Fruit fly (Drosophila melanogaster): ENCODE measurements around the gene CG5196.

Gene CG5196

dm6 chr3R:12448889-12449314 is 40.8 kb downstream of the CG5196 start, which contains the start of gene CG18549 (continued):
- TF ChIP-seq CG34406 (GFP tag; optimal IDR thresholded peaks at IDR 0.05): peak; percentile 100
- peak; percentile 100 for TF ChIP-seq CG6854 (GFP tag; optimal IDR thresholded peaks at IDR 0.05)
- TF ChIP-seq Blimp-1 (GFP tag; optimal IDR thresholded peaks at IDR 0.05): peak; percentile 99
- TF ChIP-seq net (GFP tag; optimal IDR thresholded peaks at IDR 0.05): peak; percentile 100
- TF ChIP-seq CG10669 (GFP tag; optimal IDR thresholded peaks at IDR 0.05): peak; percentile 100
- peak; percentile 100 for TF ChIP-seq CG6163 (GFP tag; IDR thresholded peaks at IDR 0.05)
- peak; percentile 99 for TF ChIP-seq achi (GFP tag; optimal IDR thresholded peaks at IDR 0.05)
- peak; percentile 100 for TF ChIP-seq CG31627 (GFP tag; optimal IDR thresholded peaks at IDR 0.05)
- TF ChIP-seq fd85E (GFP tag; optimal IDR thresholded peaks at IDR 0.05): peak; percentile 98
- TF ChIP-seq pdm3 (GFP tag; optimal IDR thresholded peaks at IDR 0.05): peak; percentile 100
- peak; percentile 100 for TF ChIP-seq dac (GFP tag; optimal IDR thresholded peaks at IDR 0.05)
- TF ChIP-seq Hr39 (GFP tag; optimal IDR thresholded peaks at IDR 0.05): peak; percentile 100
- peak; percentile 100 for TF ChIP-seq cyc (GFP tag; optimal IDR thresholded peaks at IDR 0.05)
- peak; percentile 100 for TF ChIP-seq spab (GFP tag; optimal IDR thresholded peaks at IDR 0.05)
- TF ChIP-seq Ets21C (GFP tag; optimal IDR thresholded peaks at IDR 0.05): peak; percentile 99
- peak; percentile 100 for TF ChIP-seq Eip93F (GFP tag; optimal IDR thresholded peaks at IDR 0.05)
- TF ChIP-seq CG16779 (tag; optimal IDR thresholded peaks at IDR 0.05): peak; percentile 99
- peak; percentile 100 for TF ChIP-seq Hr4 (GFP tag; optimal IDR thresholded peaks at IDR 0.05)
- TF ChIP-seq Gug (GFP tag; IDR thresholded peaks at IDR 0.05): peak; percentile 100
- TF ChIP-seq Sox102F (GFP tag; optimal IDR thresholded peaks at IDR 0.05): peak; percentile 100
- TF ChIP-seq CG11902 (GFP tag; optimal IDR thresholded peaks at IDR 0.05): peak; percentile 99
- peak; percentile 100 for TF ChIP-seq ss (GFP tag; optimal IDR thresholded peaks at IDR 0.05)
- peak; percentile 99 to 100 for TF ChIP-seq salr (GFP tag; optimal IDR thresholded peaks at IDR 0.05)
- peak; percentile 100 for TF ChIP-seq CG1621 (tag; optimal IDR thresholded peaks at IDR 0.05)
- TF ChIP-seq svp (GFP tag): peak; percentile 100
- peak; percentile 100 for TF ChIP-seq CG9139 (GFP tag; optimal IDR thresholded peaks at IDR 0.05)
- peak; percentile 100 for TF ChIP-seq CG6276 (GFP tag; optimal IDR thresholded peaks at IDR 0.05)
- TF ChIP-seq Ets96B (tag; optimal IDR thresholded peaks at IDR 0.05): peak; percentile 100
- peak; percentile 100 for TF ChIP-seq Sox14 (GFP tag; optimal IDR thresholded peaks at IDR 0.05)

dm6 chr3R:12449617-12450242 is 41.6 kb downstream of the CG5196 start:
- no peak for TF ChIP-seq Hr38 (GFP tag; optimal IDR thresholded peaks at IDR 0.05)
- no peak for TF ChIP-seq Hr39 (GFP tag; optimal IDR thresholded peaks at IDR 0.05)
- no peak for TF ChIP-seq Smox (GFP tag; optimal IDR thresholded peaks at IDR 0.05)
- no peak for TF ChIP-seq CG16779 (tag; optimal IDR thresholded peaks at IDR 0.05)
- no peak for TF ChIP-seq CG7368 (GFP tag; optimal IDR thresholded peaks at IDR 0.05)
- no peak for TF ChIP-seq topi (GFP tag; optimal IDR thresholded peaks at IDR 0.05)
- no peak for TF ChIP-seq CG31627 (GFP tag; optimal IDR thresholded peaks at IDR 0.05)
- no peak for TF ChIP-seq dsx (GFP tag; optimal IDR thresholded peaks at IDR 0.05; ENCODE audit: poor library complexity, severe bottlenecking)
- peak in 1 of 2 experiments; percentile 44 for TF ChIP-seq ss (GFP tag; optimal IDR thresholded peaks at IDR 0.05)
- TF ChIP-seq fd59A (GFP tag; optimal IDR thresholded peaks at IDR 0.05): no peak
- TF ChIP-seq CG8119 (GFP tag; IDR thresholded peaks at IDR 0.05): no peak
- no peak for TF ChIP-seq Ets96B (tag; optimal IDR thresholded peaks at IDR 0.05)
- no peak for TF ChIP-seq Eip75B (GFP tag; optimal IDR thresholded peaks at IDR 0.05)
- TF ChIP-seq CG11902 (GFP tag; optimal IDR thresholded peaks at IDR 0.05): no peak
- TF ChIP-seq CG3032 (tag; optimal IDR thresholded peaks at IDR 0.05): no peak
- no peak for TF ChIP-seq Eip93F (GFP tag; optimal IDR thresholded peaks at IDR 0.05)
- no peak for TF ChIP-seq acj6 (GFP tag; optimal IDR thresholded peaks at IDR 0.05)
- no peak for TF ChIP-seq CG34406 (GFP tag; optimal IDR thresholded peaks at IDR 0.05)
- TF ChIP-seq dac (GFP tag; optimal IDR thresholded peaks at IDR 0.05): no peak
- TF ChIP-seq Sox15 (GFP tag; optimal IDR thresholded peaks at IDR 0.05): no peak
- TF ChIP-seq CG10669 (GFP tag; optimal IDR thresholded peaks at IDR 0.05): peak; percentile 20
- peak; percentile 52 for TF ChIP-seq Eip78C (GFP tag)
- TF ChIP-seq Sox14 (GFP tag; optimal IDR thresholded peaks at IDR 0.05): peak; percentile 21
- TF ChIP-seq CG1621 (tag; optimal IDR thresholded peaks at IDR 0.05): no peak
- no peak for TF ChIP-seq OdsH (GFP tag; optimal IDR thresholded peaks at IDR 0.05)
- TF ChIP-seq CG6808 (GFP tag; optimal IDR thresholded peaks at IDR 0.05): no peak
- no peak for TF ChIP-seq Hr4 (GFP tag; optimal IDR thresholded peaks at IDR 0.05)
- TF ChIP-seq net (GFP tag; optimal IDR thresholded peaks at IDR 0.05): peak; percentile 8
- TF ChIP-seq eg (GFP tag; IDR thresholded peaks at IDR 0.05): no peak
- no peak for TF ChIP-seq fd85E (GFP tag; optimal IDR thresholded peaks at IDR 0.05)
- no peak for TF ChIP-seq achi (GFP tag; optimal IDR thresholded peaks at IDR 0.05)
- TF ChIP-seq vri (GFP tag; optimal IDR thresholded peaks at IDR 0.05): no peak
- TF ChIP-seq esn (GFP tag; optimal IDR thresholded peaks at IDR 0.05): no peak
- no peak for TF ChIP-seq fkh (GFP tag; optimal IDR thresholded peaks at IDR 0.05)

Measured in whole organism, prepupa.